Fruit fly (Drosophila melanogaster) whole organism, prepupa: Measurements from ENCODE around the gene Abd-B.

Experiments used
- Blimp-1 ChIP-seq: fragments of 200-800 bp; sonication (Bioruptor generic); optimal IDR thresholded peaks from 3 replicates; lab custom pipeline; 2017; ENCODE audit warnings: missing biosample characterization, missing genetic modification characterization, mild to moderate bottlenecking, moderate library complexity, missing genetic modification reagents
- CG10631 ChIP-seq: fragments of 200-800 bp; sonication (Bioruptor generic); optimal IDR thresholded peaks from 2 replicates; lab custom pipeline; 2016; ENCODE audit warnings: missing biosample characterization, missing genetic modification characterization
- CG11294 ChIP-seq: fragments of 200-800 bp; sonication (Bioruptor generic); IDR thresholded peaks from 2 replicates; pipeline ENCODE4 v1.3.6; 2022; ENCODE audit warnings: missing biosample characterization, missing genetic modification characterization
- CG11762 ChIP-seq: fragments of 200-800 bp; sonication (Bioruptor generic); optimal IDR thresholded peaks from 3 replicates; lab custom pipeline; 2016; ENCODE audit warnings: missing biosample characterization, missing genetic modification characterization; ENCODE audit not compliant: insufficient read depth
- CG11902 ChIP-seq: fragments of 200-800 bp; sonication (Bioruptor generic); optimal IDR thresholded peaks from 3 replicates; lab custom pipeline; 2016; ENCODE audit warnings: missing biosample characterization, missing genetic modification characterization
- CG15336 ChIP-seq: fragments of 200-800 bp; sonication (Bioruptor generic); IDR thresholded peaks from 2 replicates; pipeline ENCODE4 v1.3.6; 2022; ENCODE audit warnings: missing biosample characterization, missing genetic modification characterization
- CG1621 ChIP-seq: fragments of 200-800 bp; sonication (Bioruptor generic); optimal IDR thresholded peaks from 3 replicates; lab custom pipeline; 2018; ENCODE audit warnings: missing biosample characterization, mild to moderate bottlenecking, missing genetic modification characterization
- CG16779 ChIP-seq: fragments of 200-800 bp; sonication (Bioruptor generic); optimal IDR thresholded peaks from 3 replicates; lab custom pipeline; 2017; ENCODE audit warnings: missing biosample characterization, mild to moderate bottlenecking, missing genetic modification characterization
- CG31627 ChIP-seq: fragments of 200-800 bp; sonication (Bioruptor generic); optimal IDR thresholded peaks from 3 replicates; lab custom pipeline; 2016; ENCODE audit warnings: missing biosample characterization, missing genetic modification characterization
- CG3919 ChIP-seq: fragments of 200-800 bp; sonication (Bioruptor generic); optimal IDR thresholded peaks from 3 replicates; lab custom pipeline; 2016; ENCODE audit warnings: missing biosample characterization, missing genetic modification characterization
- CG6163 ChIP-seq: fragments of 200-800 bp; sonication (Bioruptor generic); IDR thresholded peaks from 3 replicates; pipeline ENCODE4 v1.3.6; 2022; ENCODE audit warnings: missing biosample characterization, missing genetic modification characterization
- CG6276 ChIP-seq: fragments of 200-800 bp; sonication (Bioruptor generic); optimal IDR thresholded peaks from 2 replicates; lab custom pipeline; 2017; ENCODE audit warnings: missing biosample characterization, mild to moderate bottlenecking, missing genetic modification characterization
- CG6808 ChIP-seq: fragments of 200-800 bp; sonication (Bioruptor generic); optimal IDR thresholded peaks from 3 replicates; lab custom pipeline; 2017; ENCODE audit warnings: missing biosample characterization, missing genetic modification characterization, mild to moderate bottlenecking, moderate library complexity, missing genetic modification reagents
- CG6854 ChIP-seq: fragments of 200-800 bp; sonication (Bioruptor generic); optimal IDR thresholded peaks from 2 replicates; lab custom pipeline; 2017; ENCODE audit warnings: missing biosample characterization, mild to moderate bottlenecking, missing genetic modification characterization
- CG8319 ChIP-seq: fragments of 200-800 bp; sonication (Bioruptor generic); optimal IDR thresholded peaks from 3 replicates; lab custom pipeline; 2016; ENCODE audit warnings: missing biosample characterization, missing genetic modification characterization
- CG8632 ChIP-seq: fragments of 200-800 bp; sonication (Bioruptor generic); optimal IDR thresholded peaks from 3 replicates; lab custom pipeline; 2016; ENCODE audit warnings: missing biosample characterization, missing genetic modification characterization
- Eip78C ChIP-seq: fragments of 200-800 bp; sonication (Bioruptor generic); peaks from one replicate; lab custom pipeline; 2016; ENCODE audit warnings: missing biosample characterization, missing genetic modification characterization
- Eip93F ChIP-seq: fragments of 200-800 bp; sonication (Bioruptor generic); optimal IDR thresholded peaks from 2 replicates; lab custom pipeline; 2016; ENCODE audit warnings: missing biosample characterization, mild to moderate bottlenecking, missing genetic modification characterization
- Ets21C ChIP-seq: fragments of 200-800 bp; sonication (Bioruptor generic); optimal IDR thresholded peaks from 3 replicates; lab custom pipeline; 2016; ENCODE audit warnings: missing biosample characterization, missing genetic modification characterization
- Gug ChIP-seq: fragments of 200-800 bp; sonication (Bioruptor generic); IDR thresholded peaks from 2 replicates; pipeline ENCODE4 v1.3.6; 2022; ENCODE audit warnings: missing biosample characterization, missing genetic modification characterization
- Hr38 ChIP-seq: sonication (Bioruptor generic); optimal IDR thresholded peaks from 2 replicates; lab custom pipeline; 2016; ENCODE audit warnings: missing biosample characterization, missing genetic modification characterization
- Hr39 ChIP-seq: fragments of 200-800 bp; sonication (Bioruptor generic); optimal IDR thresholded peaks from 2 replicates; lab custom pipeline; 2016; ENCODE audit warnings: missing biosample characterization, missing genetic modification characterization
- Hr4 ChIP-seq: fragments of 200-800 bp; sonication (Bioruptor generic); optimal IDR thresholded peaks from 3 replicates; lab custom pipeline; 2016; ENCODE audit warnings: missing biosample characterization, missing genetic modification characterization
- Lpt ChIP-seq: fragments of 200-800 bp; sonication (Bioruptor generic); optimal IDR thresholded peaks from 3 replicates; lab custom pipeline; 2016; ENCODE audit warnings: missing biosample characterization, missing genetic modification characterization
- Met ChIP-seq: fragments of 200-800 bp; sonication (Bioruptor generic); optimal IDR thresholded peaks from 3 replicates; lab custom pipeline; 2016; ENCODE audit warnings: missing biosample characterization, missing genetic modification characterization
- OdsH ChIP-seq: fragments of 200-800 bp; sonication (Bioruptor generic); optimal IDR thresholded peaks from 3 replicates; lab custom pipeline; 2016; ENCODE audit warnings: missing biosample characterization, missing genetic modification characterization
- Sox102F ChIP-seq: fragments of 200-800 bp; sonication (Bioruptor generic); optimal IDR thresholded peaks from 2 replicates; lab custom pipeline; 2016; ENCODE audit warnings: missing biosample characterization, mild to moderate bottlenecking, missing genetic modification characterization
- Sox15 ChIP-seq: fragments of 200-800 bp; sonication (Bioruptor generic); optimal IDR thresholded peaks from 3 replicates; lab custom pipeline; 2016; ENCODE audit warnings: missing biosample characterization, missing genetic modification characterization
- dac ChIP-seq: fragments of 200-800 bp; sonication (Bioruptor generic); optimal IDR thresholded peaks from 2 replicates; lab custom pipeline; 2017; ENCODE audit warnings: missing biosample characterization, mild to moderate bottlenecking, missing genetic modification characterization
- dsx ChIP-seq: fragments of 200-800 bp; optimal IDR thresholded peaks from 3 replicates; lab custom pipeline; 2019; ENCODE audit warnings: missing biosample characterization, mild to moderate bottlenecking, missing genetic modification characterization, moderate library complexity; ENCODE audit not compliant: poor library complexity, severe bottlenecking
- fd59A ChIP-seq: fragments of 200-800 bp; sonication (Bioruptor generic); optimal IDR thresholded peaks from 2 replicates; lab custom pipeline; 2017; ENCODE audit warnings: missing biosample characterization, mild to moderate bottlenecking, missing genetic modification characterization, missing genetic modification reagents
- fd85E ChIP-seq: fragments of 200-800 bp; sonication (Bioruptor generic); optimal IDR thresholded peaks from 3 replicates; lab custom pipeline; 2016; ENCODE audit warnings: missing biosample characterization, missing genetic modification characterization
- fkh ChIP-seq: fragments of 200-800 bp; sonication (Bioruptor generic); optimal IDR thresholded peaks from 3 replicates; lab custom pipeline; 2017; ENCODE audit warnings: missing biosample characterization, mild to moderate bottlenecking, missing genetic modification characterization, moderate library complexity
- lz ChIP-seq: fragments of 200-800 bp; sonication (Bioruptor generic); optimal IDR thresholded peaks from 3 replicates; lab custom pipeline; 2016; ENCODE audit warnings: missing biosample characterization, missing genetic modification characterization
- pdm3 ChIP-seq: fragments of 200-800 bp; sonication (Bioruptor generic); optimal IDR thresholded peaks from 3 replicates; lab custom pipeline; 2016; ENCODE audit warnings: missing biosample characterization, missing genetic modification characterization
- salr ChIP-seq, 2 experiments: fragments of 200-800 bp; sonication (Bioruptor generic); optimal IDR thresholded peaks; 3 replicates each; lab custom pipeline; 2016 to 2018; ENCODE audit warnings: missing biosample characterization in 2 of 2, missing genetic modification characterization in 2 of 2, mild to moderate bottlenecking in 1 of 2
- spab ChIP-seq: fragments of 200-800 bp; sonication (Bioruptor generic); optimal IDR thresholded peaks from 2 replicates; lab custom pipeline; 2017; ENCODE audit warnings: missing biosample characterization, mild to moderate bottlenecking, missing genetic modification characterization, missing genetic modification reagents
- ss ChIP-seq, 2 experiments: fragments of 200-800 bp; sonication (Bioruptor generic); optimal IDR thresholded peaks; 2 replicates in 1 of 2; 3 replicates in 1 of 2; lab custom pipeline; 2017 to 2018; ENCODE audit warnings: mild to moderate bottlenecking in 2 of 2, missing biosample characterization in 2 of 2, missing genetic modification characterization in 2 of 2, moderate library complexity in 1 of 2
- svp ChIP-seq: fragments of 200-800 bp; sonication (Bioruptor generic); peaks from one replicate; lab custom pipeline; 2016; ENCODE audit warnings: missing biosample characterization, missing genetic modification characterization
- topi ChIP-seq: fragments of 200-800 bp; sonication (Bioruptor generic); optimal IDR thresholded peaks from 3 replicates; lab custom pipeline; 2016; ENCODE audit warnings: missing biosample characterization, missing genetic modification characterization

Gene Abd-B

dm6 chr3R:16907790-16908189 is 64.2 kb downstream of the Abd-B start (continued):
- no peak for TF ChIP-seq fd85E (GFP tag; lab: Kevin White, UChicago)
- no peak for TF ChIP-seq fd59A
- no peak for TF ChIP-seq CG8319 (GFP tag; lab: Kevin White, UChicago)
- peak; percentile 60; the same call in 1 of the 3 replicates for TF ChIP-seq CG6163
- TF ChIP-seq CG1621 (tag; lab: Kevin White, UChicago): no peak
- TF ChIP-seq CG11902: no peak
- TF ChIP-seq ss (GFP tag; optimal IDR thresholded peaks at IDR 0.05; lab: Kevin White, UChicago): no peak
- no peak for TF ChIP-seq Hr38 (GFP tag; lab: Kevin White, UChicago)
- peak; percentile 28 for TF ChIP-seq CG10631 (GFP tag; lab: Kevin White, UChicago)
- TF ChIP-seq CG15336: peak; percentile 77
- no peak for TF ChIP-seq CG3919 (GFP tag; lab: Kevin White, UChicago)
- peak; percentile 19 for TF ChIP-seq topi (GFP tag; lab: Kevin White, UChicago)
- TF ChIP-seq lz (GFP tag; lab: Kevin White, UChicago): no peak
- TF ChIP-seq Blimp-1 (GFP tag; lab: Kevin White, UChicago): no peak
- TF ChIP-seq CG11294 (GFP tag; lab: Robert Waterston, UW): no peak
- peak; percentile 25 for TF ChIP-seq CG31627 (GFP tag; lab: Kevin White, UChicago)
- TF ChIP-seq salr (GFP tag; optimal IDR thresholded peaks at IDR 0.05; lab: Kevin White, UChicago): peak in 1 of 2 experiments; percentile 11
- TF ChIP-seq CG16779 (tag; lab: Kevin White, UChicago): no peak
- peak; percentile 39 for TF ChIP-seq CG8632
- peak; percentile 12 for TF ChIP-seq Hr39
- TF ChIP-seq Sox15: no peak
- TF ChIP-seq fkh: no peak
- TF ChIP-seq CG6808 (GFP tag; lab: Kevin White, UChicago): no peak
- TF ChIP-seq Ets21C (GFP tag; lab: Kevin White, UChicago): no peak
- no peak for TF ChIP-seq dsx (GFP tag; lab: Kevin White, UChicago)
- peak; percentile 79 for TF ChIP-seq Eip78C (GFP tag; lab: Kevin White, UChicago)
- TF ChIP-seq Eip93F: no peak
- peak; percentile 43 for TF ChIP-seq pdm3 (GFP tag; lab: Kevin White, UChicago)
- TF ChIP-seq CG6854 (GFP tag; lab: Kevin White, UChicago): no peak
- TF ChIP-seq Gug: no peak
- TF ChIP-seq OdsH (GFP tag; lab: Kevin White, UChicago): peak; percentile 41
- no peak for TF ChIP-seq dac
- TF ChIP-seq CG11762 (GFP tag; lab: Kevin White, UChicago): no peak

dm6 chr3R:16901995-16902394 is 70.0 kb downstream of the Abd-B start:
- TF ChIP-seq CG31627 (GFP tag; lab: Kevin White, UChicago) (no peak), pdm3 (GFP tag; lab: Kevin White, UChicago) (no peak), spab (GFP tag; lab: Kevin White, UChicago) (no peak), Hr4 (GFP tag; lab: Kevin White, UChicago) (no peak), Met (no peak), CG6276 (no peak), Gug (no peak), CG10631 (GFP tag; lab: Kevin White, UChicago) (no peak), lz (GFP tag; lab: Kevin White, UChicago) (no peak), Lpt (GFP tag; lab: Kevin White, UChicago) (no peak), CG8632 (no peak), Sox102F (GFP tag; lab: Kevin White, UChicago) (no peak), CG11294 (GFP tag; lab: Robert Waterston, UW) (no peak), svp (no peak), topi (GFP tag; lab: Kevin White, UChicago) (no peak), fd85E (GFP tag; lab: Kevin White, UChicago) (no peak), OdsH (GFP tag; lab: Kevin White, UChicago) (no peak), Eip93F (no peak), salr (GFP tag; optimal IDR thresholded peaks at IDR 0.05; lab: Kevin White, UChicago) (no peak)
